Worm (Caenorhabditis elegans): ENCODE results near the gene rsp-5.

The rsp-5 gene

DNA sequence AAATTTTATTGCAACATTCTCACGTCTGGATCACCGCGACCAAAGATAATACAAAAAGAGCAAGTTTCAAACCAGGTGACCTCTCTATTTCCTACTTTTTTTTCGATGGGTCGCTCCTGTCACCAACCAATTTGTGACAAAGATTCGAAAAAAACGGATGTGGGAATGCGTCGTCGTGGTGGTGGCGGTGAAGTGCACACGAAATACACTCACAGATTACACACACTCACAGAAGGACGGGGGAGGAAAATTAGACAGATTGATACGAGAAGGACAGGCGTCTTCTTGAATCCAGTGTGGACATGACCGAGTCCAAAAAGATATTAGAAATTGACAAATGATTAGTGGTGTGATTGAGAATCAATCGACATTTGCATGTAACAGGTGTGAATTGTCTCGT lies 7.2 kb upstream of the rsp-5 start:
- TF ChIP-seq ztf-1 (GFP tag; conservative IDR thresholded peaks at IDR 0.05) (no peak), sma-3 (GFP tag; optimal IDR thresholded peaks at IDR 0.05) (no peak), nhr-129 (tag; optimal IDR thresholded peaks at IDR 0.05) (no peak), fos-1 (tag; optimal IDR thresholded peaks at IDR 0.05) (no peak), unc-55 (GFP tag; optimal IDR thresholded peaks at IDR 0.05) (no peak), nhr-23 (tag; optimal IDR thresholded peaks at IDR 0.05) (no peak), nhr-237 (tag; optimal IDR thresholded peaks at IDR 0.05) (no peak)

ce11 chrII:6484876-6485526 lies 5.0 kb upstream of the rsp-5 start, which contains the start of the genes lido-16 and plpp-1.2:
TSS of gene lido-16 (minus strand) at chrII:6484976.
TSS of gene plpp-1.2 (plus strand) at chrII:6485476.
- TF ChIP-seq lsy-2 (tag; optimal IDR thresholded peaks at IDR 0.05) (no peak), ztf-4 (tag; optimal IDR thresholded peaks at IDR 0.05) (no peak), dmd-4 (tag; optimal IDR thresholded peaks at IDR 0.05) (no peak), F13H6.1 (tag; optimal IDR thresholded peaks at IDR 0.05) (no peak), nhr-129 (tag; optimal IDR thresholded peaks at IDR 0.05) (no peak), snpc-4 (tag; optimal IDR thresholded peaks at IDR 0.05) (no peak), nhr-237 (tag; optimal IDR thresholded peaks at IDR 0.05) (no peak), mdl-1 (tag; optimal IDR thresholded peaks at IDR 0.05) (no peak), peb-1 (tag; optimal IDR thresholded peaks at IDR 0.05) (no peak), ztf-1 (GFP tag; conservative IDR thresholded peaks at IDR 0.05) (no peak), nhr-10 (tag; optimal IDR thresholded peaks at IDR 0.05) (no peak), nhr-11 (tag; optimal IDR thresholded peaks at IDR 0.05) (no peak), ceh-16 (tag; optimal IDR thresholded peaks at IDR 0.05) (no peak)

DNA sequence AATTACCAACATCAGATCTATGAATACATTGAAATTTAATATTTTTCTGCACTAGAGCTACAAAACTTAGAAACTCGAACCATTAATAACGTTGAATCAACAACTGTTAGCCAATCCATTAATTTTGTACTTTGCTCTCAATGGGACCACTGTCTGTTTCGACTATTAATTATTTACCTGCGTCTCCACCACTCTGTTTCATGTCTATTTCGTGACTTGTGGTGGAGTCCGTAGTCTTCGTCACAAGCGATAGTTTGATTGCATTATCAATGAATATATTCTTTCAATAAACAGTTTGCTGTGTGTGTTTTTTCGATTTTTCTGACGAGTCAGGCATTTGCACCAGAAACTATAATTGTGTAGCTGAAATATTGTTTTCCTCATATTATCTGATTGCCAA lies 3.6 kb upstream of the rsp-5 start:
- peak; percentile 12 for TF ChIP-seq nhr-129 (tag; optimal IDR thresholded peaks at IDR 0.05)
- TF ChIP-seq lin-39 (tag; optimal IDR thresholded peaks at IDR 0.05) = no peak
- no peak for TF ChIP-seq mbf-1 (tag; optimal IDR thresholded peaks at IDR 0.05)
- no peak for TF ChIP-seq lin-13 (GFP tag; optimal IDR thresholded peaks at IDR 0.05)
- TF ChIP-seq egl-27 (tag; optimal IDR thresholded peaks at IDR 0.05) = no peak
- no peak for TF ChIP-seq ztf-1 (GFP tag; conservative IDR thresholded peaks at IDR 0.05)
- TF ChIP-seq unc-62 (GFP tag; optimal IDR thresholded peaks at IDR 0.05) = no peak
- TF ChIP-seq elt-1 (tag; optimal IDR thresholded peaks at IDR 0.05) = no peak
- no peak for TF ChIP-seq nhr-25 (tag; optimal IDR thresholded peaks at IDR 0.05)
- TF ChIP-seq dmd-4 (tag; optimal IDR thresholded peaks at IDR 0.05) = no peak
- no peak for TF ChIP-seq nhr-77 (tag; optimal IDR thresholded peaks at IDR 0.05)
- TF ChIP-seq nhr-23 (tag; optimal IDR thresholded peaks at IDR 0.05) = no peak
- TF ChIP-seq unc-39 (tag; optimal IDR thresholded peaks at IDR 0.05) = no peak
- TF ChIP-seq skn-1 (tag; optimal IDR thresholded peaks at IDR 0.05) = no peak
- TF ChIP-seq ama-1 (optimal IDR thresholded peaks at IDR 0.05) = no peak
- TF ChIP-seq aly-2 (tag; optimal IDR thresholded peaks at IDR 0.05) = no peak
- no peak for TF ChIP-seq lin-11 (tag; optimal IDR thresholded peaks at IDR 0.05)
- TF ChIP-seq ceh-82 (tag; optimal IDR thresholded peaks at IDR 0.05) = no peak
- no peak for TF ChIP-seq gmeb-1 (tag; optimal IDR thresholded peaks at IDR 0.05)
- TF ChIP-seq nhr-21 (tag; optimal IDR thresholded peaks at IDR 0.05) = no peak
- peak; percentile 66 for TF ChIP-seq fos-1 (tag; optimal IDR thresholded peaks at IDR 0.05)
- TF ChIP-seq nhr-237 (tag; optimal IDR thresholded peaks at IDR 0.05) = no peak
- TF ChIP-seq mdl-1 (tag; optimal IDR thresholded peaks at IDR 0.05) = no peak
- no peak for TF ChIP-seq zag-1 (tag; optimal IDR thresholded peaks at IDR 0.05)
- TF ChIP-seq lsy-2 (tag; optimal IDR thresholded peaks at IDR 0.05) = peak in 1 of 2 experiments; percentile 51
- peak; percentile 67 for TF ChIP-seq mab-5 (tag; optimal IDR thresholded peaks at IDR 0.05)
- TF ChIP-seq sma-3 (GFP tag; optimal IDR thresholded peaks at IDR 0.05) = no peak
- no peak for TF ChIP-seq Y55F3AM.14 (GFP tag; optimal IDR thresholded peaks at IDR 0.05)
- TF ChIP-seq nhr-11 (tag; optimal IDR thresholded peaks at IDR 0.05) = no peak
- TF ChIP-seq blmp-1 (tag; optimal IDR thresholded peaks at IDR 0.05; ENCODE audit: insufficient read depth) = no peak
- TF ChIP-seq alr-1 (tag; optimal IDR thresholded peaks at IDR 0.05) = no peak
- no peak for TF ChIP-seq unc-55 (GFP tag; optimal IDR thresholded peaks at IDR 0.05)
- no peak for TF ChIP-seq ztf-4 (tag; optimal IDR thresholded peaks at IDR 0.05)
- no peak for TF ChIP-seq snpc-4 (tag; optimal IDR thresholded peaks at IDR 0.05)
- no peak for TF ChIP-seq R02D3.7 (tag; optimal IDR thresholded peaks at IDR 0.05)
- TF ChIP-seq ceh-16 (tag; optimal IDR thresholded peaks at IDR 0.05) = no peak
- no peak for TF ChIP-seq sem-4 (tag; optimal IDR thresholded peaks at IDR 0.05)
- no peak for TF ChIP-seq peb-1 (tag; optimal IDR thresholded peaks at IDR 0.05)
- no peak for TF ChIP-seq ZK546.5 (tag; optimal IDR thresholded peaks at IDR 0.05)
- TF ChIP-seq nhr-6 (tag; optimal IDR thresholded peaks at IDR 0.05) = no peak
- peak; percentile 47 for TF ChIP-seq F13H6.1 (tag; optimal IDR thresholded peaks at IDR 0.05)
- TF ChIP-seq C34F6.9 (tag; optimal IDR thresholded peaks at IDR 0.05) = no peak
- TF ChIP-seq sma-9 (GFP tag; optimal IDR thresholded peaks at IDR 0.05) = peak; percentile 47
- TF ChIP-seq sma-9 (tag; optimal IDR thresholded peaks at IDR 0.05) = no peak
- TF ChIP-seq crh-2 (tag; optimal IDR thresholded peaks at IDR 0.05) = peak; percentile 36
- TF ChIP-seq elt-3 (tag; optimal IDR thresholded peaks at IDR 0.05) = no peak
- TF ChIP-seq nhr-10 (tag; optimal IDR thresholded peaks at IDR 0.05) = no peak
- no peak for TF ChIP-seq ztf-11 (tag; optimal IDR thresholded peaks at IDR 0.05)
